Worm (Caenorhabditis elegans) whole organism, late embryonic: ENCODE measurements around the gene M163.11.

Experiments
- C08G9.2 ChIP-seq: sonication (generic microtip); optimal IDR thresholded peaks from 2 replicates; lab custom pipeline; 2016; ENCODE audit warnings: mild to moderate bottlenecking, missing genetic modification characterization, moderate library complexity, missing compliant biosample characterization
- C38D4.7 ChIP-seq: fragments of 200-800 bp; sonication (Bioruptor generic); optimal IDR thresholded peaks from 2 replicates; lab custom pipeline; 2018; ENCODE audit warnings: mild to moderate bottlenecking, missing genetic modification characterization, moderate library complexity, missing compliant biosample characterization
- F13H6.1 ChIP-seq: sonication (generic microtip); optimal IDR thresholded peaks from 2 replicates; lab custom pipeline; 2016; ENCODE audit warnings: missing genetic modification characterization, missing compliant biosample characterization
- ama-1 ChIP-seq: fragments of 150-350 bp; optimal IDR thresholded peaks from 2 replicates; lab custom pipeline; 2014
- ceh-18 ChIP-seq: sonication (generic microtip); optimal IDR thresholded peaks from 2 replicates; lab custom pipeline; 2016; ENCODE audit warnings: missing genetic modification characterization, missing compliant biosample characterization
- ceh-24 ChIP-seq: sonication (generic microtip); optimal IDR thresholded peaks from 2 replicates; lab custom pipeline; 2016; ENCODE audit warnings: mild to moderate bottlenecking, missing genetic modification characterization, missing compliant biosample characterization
- ceh-9 ChIP-seq: sonication (generic microtip); optimal IDR thresholded peaks from 2 replicates; lab custom pipeline; 2016; ENCODE audit warnings: mild to moderate bottlenecking, missing genetic modification characterization, inconsistent platforms, missing compliant biosample characterization
- elt-2 ChIP-seq: sonication (generic microtip); optimal IDR thresholded peaks from 2 replicates; lab custom pipeline; 2016; ENCODE audit warnings: missing genetic modification reagents, missing genetic modification characterization, missing compliant biosample characterization
- fkh-10 ChIP-seq: fragments of 150-350 bp; optimal IDR thresholded peaks from 2 replicates; lab custom pipeline; 2014; ENCODE audit warnings: missing biosample characterization, missing genetic modification reagents, missing genetic modification characterization
- hlh-15 ChIP-seq: sonication (generic microtip); optimal IDR thresholded peaks from 2 replicates; lab custom pipeline; 2016; ENCODE audit warnings: missing genetic modification characterization, missing compliant biosample characterization
- pha-4 ChIP-seq: fragments of 150-350 bp; optimal IDR thresholded peaks from 2 replicates; lab custom pipeline; 2018; ENCODE audit warnings: missing biosample characterization, missing genetic modification reagents, missing genetic modification characterization
- rnt-1 ChIP-seq: sonication (generic microtip); optimal IDR thresholded peaks from 2 replicates; lab custom pipeline; 2016; ENCODE audit warnings: missing genetic modification characterization, missing compliant biosample characterization
- unc-55 ChIP-seq: sonication (generic microtip); optimal IDR thresholded peaks from 2 replicates; lab custom pipeline; 2017; ENCODE audit warnings: missing biosample characterization, missing genetic modification reagents, missing genetic modification characterization
- unc-86 ChIP-seq: sonication (generic microtip); optimal IDR thresholded peaks from 2 replicates; lab custom pipeline; 2016; ENCODE audit warnings: missing genetic modification characterization, missing compliant biosample characterization

ce11 chrX:14525325-14526305, 46.4 kb downstream of the M163.11 start:
- no peak for TF ChIP-seq ceh-24 (tag; lab: Kevin White, UChicago)
- TF ChIP-seq fkh-10 (GFP tag; lab: Kevin White, UChicago), result peak; percentile 73
- peak; percentile 64 for TF ChIP-seq F13H6.1
- peak; percentile 13 for TF ChIP-seq hlh-15 (tag; lab: Kevin White, UChicago)
- no peak for TF ChIP-seq pha-4 (tag; lab: Kevin White, UChicago)
- TF ChIP-seq rnt-1 (tag; lab: Kevin White, UChicago), result peak; percentile 90
- no peak for TF ChIP-seq ama-1 (lab: Kevin White, UChicago)
- peak; percentile 98 for TF ChIP-seq ceh-18 (tag; lab: Kevin White, UChicago)
- TF ChIP-seq unc-55 (GFP tag; lab: Kevin White, UChicago), result peak; percentile 94
- no peak for TF ChIP-seq C38D4.7 (GFP tag; lab: Kevin White, UChicago)
- no peak for TF ChIP-seq ceh-9 (tag; lab: Kevin White, UChicago)
- peak; percentile 96 for TF ChIP-seq unc-86 (tag; lab: Kevin White, UChicago)
- peak; percentile 82 for TF ChIP-seq elt-2 (tag; lab: Kevin White, UChicago)
- peak; percentile 68 for TF ChIP-seq C08G9.2 (tag; lab: Kevin White, UChicago)
